Fruit fly (Drosophila melanogaster): ENCODE measurements around the gene Nep1.

Nep1 gene

dm6 chrX:6109872-6110271 is 18.9 kb downstream of the Nep1 start (continued):
- TF ChIP-seq MTF-1 (GFP tag; optimal IDR thresholded peaks at IDR 0.05; ENCODE audit: borderline replicate concordance) (peak; percentile 16), CG1832 (GFP tag; optimal IDR thresholded peaks at IDR 0.05) (no peak), luna (GFP tag; optimal IDR thresholded peaks at IDR 0.05) (no peak), klu (GFP tag; IDR thresholded peaks at IDR 0.05) (peak; percentile 34; the same call in 1 of the 2 replicates), HmgZ (tag; optimal IDR thresholded peaks at IDR 0.05) (peak; percentile 39), CG11560 (tag; IDR thresholded peaks at IDR 0.05) (0 out of 3 replicates have a peak, but pooled peaks have one; percentile 29), ranshi (GFP tag; IDR thresholded peaks at IDR 0.05) (peak; percentile 59), vvl (GFP tag; IDR thresholded peaks at IDR 0.05) (peak; percentile 57; the same call in 1 of the 2 replicates), CG2712 (tag; optimal IDR thresholded peaks at IDR 0.05) (peak; percentile 23), CG8944 (GFP tag; optimal IDR thresholded peaks at IDR 0.05) (peak; percentile 17), h (optimal IDR thresholded peaks at IDR 0.05) (peak; percentile 19), CG3838 (GFP tag; optimal IDR thresholded peaks at IDR 0.05) (no peak), fd96Cb (tag; optimal IDR thresholded peaks at IDR 0.05) (peak; percentile 18), CG14441 (GFP tag; IDR thresholded peaks at IDR 0.05) (peak; percentile 62), zfh2 (GFP tag; optimal IDR thresholded peaks at IDR 0.05) (peak; percentile 1), pzg (GFP tag; optimal IDR thresholded peaks at IDR 0.05) (no peak), Fer3 (tag; optimal IDR thresholded peaks at IDR 0.05) (no peak), CG15696 (tag; optimal IDR thresholded peaks at IDR 0.05) (peak; percentile 55), Hmr (GFP tag; optimal IDR thresholded peaks at IDR 0.05) (peak; percentile 49), bab2 (GFP tag; optimal IDR thresholded peaks at IDR 0.05) (peak; percentile 7), ci (GFP tag; IDR thresholded peaks at IDR 0.05) (peak; percentile 80), tna (GFP tag; IDR thresholded peaks at IDR 0.05; ENCODE audit: partially characterized antibody) (no peak), fd102C (GFP tag; optimal IDR thresholded peaks at IDR 0.05) (peak; percentile 19), disco-r (GFP tag; optimal IDR thresholded peaks at IDR 0.05) (peak; percentile 13), CG8388 (GFP tag; optimal IDR thresholded peaks at IDR 0.05) (peak; percentile 1), CG14667 (GFP tag; IDR thresholded peaks at IDR 0.05) (peak; percentile 29; the same call in 1 of the 2 replicates), CG33213 (GFP tag; optimal IDR thresholded peaks at IDR 0.05) (peak; percentile 2), z (GFP tag; IDR thresholded peaks at IDR 0.05) (no peak), pan (optimal IDR thresholded peaks at IDR 0.05) (no peak), pan (GFP tag; optimal IDR thresholded peaks at IDR 0.05 in 1 of 2, IDR thresholded peaks at IDR 0.05 in 1 of 2) (peak in 1 of 2 experiments; percentile 58), CG9876 (GFP tag; optimal IDR thresholded peaks at IDR 0.05) (peak; percentile 45), Optix (GFP tag; IDR thresholded peaks at IDR 0.05) (peak; percentile 74), Dip3 (GFP tag; optimal IDR thresholded peaks at IDR 0.05) (peak; percentile 33), Dref (GFP tag; IDR thresholded peaks at IDR 0.05) (peak; percentile 38), CG13424 (tag; optimal IDR thresholded peaks at IDR 0.05) (peak; percentile 54), CG4404 (GFP tag; IDR thresholded peaks at IDR 0.05) (peak; percentile 16; the same call in 1 of the 2 replicates), exex (tag; optimal IDR thresholded peaks at IDR 0.05) (no peak), HmgD (GFP tag; optimal IDR thresholded peaks at IDR 0.05) (peak; percentile 57), Med (GFP tag) (peak; percentile 79)

- TF ChIP-seq dimm (GFP tag; IDR thresholded peaks at IDR 0.05) (no peak), Opbp (GFP tag; IDR thresholded peaks at IDR 0.05; ENCODE audit: partially characterized antibody) (no peak), sna (GFP tag; IDR thresholded peaks at IDR 0.05; ENCODE audit: partially characterized antibody) (no peak), chm (GFP tag; IDR thresholded peaks at IDR 0.05) (no peak), Ets65A (GFP tag) (peak; percentile 50), seq (GFP tag; IDR thresholded peaks at IDR 0.05) (no peak), zfh2 (GFP tag; optimal IDR thresholded peaks at IDR 0.05) (no peak), croc (GFP tag; conservative IDR thresholded peaks at IDR 0.05) (no peak), CG9797 (GFP tag; optimal IDR thresholded peaks at IDR 0.05) (no peak), CG6689 (GFP tag; IDR thresholded peaks at IDR 0.05) (0 out of 2 replicates have a peak, but pooled peaks have one; percentile 20), exex (tag; optimal IDR thresholded peaks at IDR 0.05) (no peak), Dip3 (GFP tag; optimal IDR thresholded peaks at IDR 0.05) (no peak), nom (GFP tag; optimal IDR thresholded peaks at IDR 0.05) (no peak), Hr3 (GFP tag; optimal IDR thresholded peaks at IDR 0.05) (no peak), Dad (GFP tag; optimal IDR thresholded peaks at IDR 0.05) (no peak), Lim3 (GFP tag; IDR thresholded peaks at IDR 0.05) (no peak), CG4424 (GFP tag; optimal IDR thresholded peaks at IDR 0.05) (peak; percentile 5), CG10959 (GFP tag; IDR thresholded peaks at IDR 0.05) (no peak)
Measured at dm6 chrX:6151919-6152318, 60.9 kb downstream of the Nep1 start.
